Fruit fly (Drosophila melanogaster) whole organism, wandering third instar larva: ENCODE data around the gene CG13937.

Experiments
- Abd-B ChIP-seq: fragments of >200 bp; optimal IDR thresholded peaks from 2 replicates; lab custom pipeline; 2017; ENCODE audit warnings: missing biosample characterization, missing genetic modification characterization
- CG9705 ChIP-seq: fragments of 200-800 bp; sonication (Bioruptor generic); optimal IDR thresholded peaks from 2 replicates; lab custom pipeline; 2018; ENCODE audit warnings: missing biosample characterization, mild to moderate bottlenecking, missing genetic modification characterization
- CrebA ChIP-seq: fragments of 200-800 bp; sonication (Bioruptor generic); optimal IDR thresholded peaks from 2 replicates; lab custom pipeline; 2016; ENCODE audit warnings: missing biosample characterization, mild to moderate bottlenecking, missing genetic modification characterization, borderline replicate concordance
- dsf ChIP-seq: sonication (Bioruptor generic); optimal IDR thresholded peaks from 2 replicates; lab custom pipeline; 2016; ENCODE audit warnings: missing biosample characterization, missing genetic modification characterization, borderline replicate concordance
- pan ChIP-seq: fragments of >200 bp; optimal IDR thresholded peaks from 2 replicates; lab custom pipeline; 2017
- usp ChIP-seq: fragments of >200 bp; optimal IDR thresholded peaks from 2 replicates; lab custom pipeline; 2017; ENCODE audit warnings: missing biosample characterization, missing genetic modification characterization

- TF ChIP-seq usp (GFP tag; lab: Kevin White, UChicago), result no peak
- no peak for TF ChIP-seq CG9705
- no peak for TF ChIP-seq Abd-B (GFP tag; lab: Kevin White, UChicago)
- TF ChIP-seq dsf (GFP tag; lab: Kevin White, UChicago), result no peak
- TF ChIP-seq pan (lab: Kevin White, UChicago), result no peak
- TF ChIP-seq CrebA (GFP tag; lab: Kevin White, UChicago), result no peak
These were observed 37.2 kb upstream of the CG13937 start for dm6 chr3L:1920051-1920450.
